Worm (Caenorhabditis elegans): ENCODE data around the gene T06D4.6.

ce11 chrII:3402854-3403253, 15.5 kb upstream of the T06D4.6 start, which contains the start of gene nep-10:
- no peak for TF ChIP-seq hmg-4 (GFP tag; optimal IDR thresholded peaks at IDR 0.05)
- no peak for TF ChIP-seq ama-1 (optimal IDR thresholded peaks at IDR 0.05)
- TF ChIP-seq pes-1 (GFP tag; IDR thresholded peaks at IDR 0.05): no peak
- TF ChIP-seq flt-1 (GFP tag; IDR thresholded peaks at IDR 0.05): no peak
- TF ChIP-seq tbx-11 (GFP tag; IDR thresholded peaks at IDR 0.05): no peak
- TF ChIP-seq hmbx-1 (tag; optimal IDR thresholded peaks at IDR 0.05): no peak
- TF ChIP-seq sea-1 (GFP tag; conservative IDR thresholded peaks at IDR 0.05): no peak
- no peak for TF ChIP-seq ceh-13 (GFP tag; optimal IDR thresholded peaks at IDR 0.05)
- TF ChIP-seq F13C5.2 (tag; optimal IDR thresholded peaks at IDR 0.05): no peak
- TF ChIP-seq B0310.2 (tag; optimal IDR thresholded peaks at IDR 0.05): no peak
- TF ChIP-seq ceh-36 (tag; optimal IDR thresholded peaks at IDR 0.05): no peak
